Worm (Caenorhabditis elegans) whole organism, L3 larva: ENCODE measurements around the gene W06G6.2.

Source experiments
- R02D3.7 ChIP-seq: fragments of 150-350 bp; optimal IDR thresholded peaks from 2 replicates; lab custom pipeline; 2014; ENCODE audit warnings: missing biosample characterization, missing genetic modification characterization
- ZK546.5 ChIP-seq: sonication (generic microtip); optimal IDR thresholded peaks from 2 replicates; lab custom pipeline; 2017; ENCODE audit warnings: missing biosample characterization, missing genetic modification characterization
- aly-2 ChIP-seq: fragments of 150-350 bp; optimal IDR thresholded peaks from 2 replicates; lab custom pipeline; 2014; ENCODE audit warnings: missing biosample characterization, missing genetic modification characterization
- ama-1 ChIP-seq: fragments of 150-350 bp; optimal IDR thresholded peaks from 2 replicates; lab custom pipeline; 2018
- ceh-16 ChIP-seq: sonication (generic microtip); optimal IDR thresholded peaks from 2 replicates; lab custom pipeline; 2017; ENCODE audit warnings: missing biosample characterization, missing genetic modification characterization
- ceh-28 ChIP-seq: fragments of 150-350 bp; optimal IDR thresholded peaks from 2 replicates; lab custom pipeline; 2014; ENCODE audit warnings: missing biosample characterization, missing genetic modification reagents, missing genetic modification characterization
- daf-12 ChIP-seq: fragments of 150-350 bp; optimal IDR thresholded peaks from 2 replicates; lab custom pipeline; 2014; ENCODE audit warnings: missing biosample characterization, missing genetic modification reagents, missing genetic modification characterization
- egl-27 ChIP-seq: sonication (generic microtip); optimal IDR thresholded peaks from 4 replicates; lab custom pipeline; 2017; ENCODE audit warnings: missing biosample characterization, missing genetic modification reagents, missing genetic modification characterization
- egl-5 ChIP-seq: fragments of 150-350 bp; optimal IDR thresholded peaks from 2 replicates; lab custom pipeline; 2017; ENCODE audit warnings: missing biosample characterization, missing genetic modification reagents, missing genetic modification characterization, inconsistent platforms
- elt-1 ChIP-seq: fragments of 150-350 bp; optimal IDR thresholded peaks from 2 replicates; lab custom pipeline; 2014; ENCODE audit warnings: missing biosample characterization, missing genetic modification characterization
- elt-2 ChIP-seq: sonication (generic microtip); optimal IDR thresholded peaks from 2 replicates; lab custom pipeline; 2016; ENCODE audit warnings: missing genetic modification reagents, mild to moderate bottlenecking, missing genetic modification characterization, missing compliant biosample characterization
- elt-3 ChIP-seq, 3 experiments: fragments of 150-350 bp in 1 of 3; sonication (generic microtip) in 2 of 3; optimal IDR thresholded peaks; 2 replicates in 2 of 3; 4 replicates in 1 of 3; lab custom pipeline; 2014 to 2017; ENCODE audit warnings: missing biosample characterization in 3 of 3, missing genetic modification characterization in 3 of 3
- eor-1 ChIP-seq, 2 experiments: fragments of 150-350 bp; optimal IDR thresholded peaks; 2 replicates each; lab custom pipeline; 2014 to 2018; ENCODE audit warnings: missing biosample characterization in 2 of 2, missing genetic modification characterization in 2 of 2
- fkh-10 ChIP-seq: sonication (generic microtip); optimal IDR thresholded peaks from 2 replicates; lab custom pipeline; 2017; ENCODE audit warnings: missing biosample characterization, missing genetic modification reagents, missing genetic modification characterization
- fkh-2 ChIP-seq: fragments of 150-350 bp; optimal IDR thresholded peaks from 2 replicates; lab custom pipeline; 2014; ENCODE audit warnings: missing biosample characterization, missing genetic modification reagents, missing genetic modification characterization
- fos-1 ChIP-seq: fragments of 150-350 bp; optimal IDR thresholded peaks from 2 replicates; lab custom pipeline; 2014; ENCODE audit warnings: missing biosample characterization, missing genetic modification characterization
- hmg-11 ChIP-seq: sonication (generic microtip); optimal IDR thresholded peaks from 2 replicates; lab custom pipeline; 2016; ENCODE audit warnings: missing genetic modification characterization, missing compliant biosample characterization
- jun-1 ChIP-seq: fragments of 150-350 bp; optimal IDR thresholded peaks from 2 replicates; lab custom pipeline; 2014; ENCODE audit warnings: missing biosample characterization, missing genetic modification reagents, missing genetic modification characterization
- lin-15B ChIP-seq: fragments of 150-350 bp; optimal IDR thresholded peaks from 2 replicates; lab custom pipeline; 2014; ENCODE audit warnings: missing biosample characterization, missing genetic modification characterization
- lin-39 ChIP-seq: fragments of 150-350 bp; optimal IDR thresholded peaks from 2 replicates; lab custom pipeline; 2018; ENCODE audit warnings: missing biosample characterization, missing genetic modification reagents, missing genetic modification characterization
- lsy-12 ChIP-seq: sonication (generic microtip); optimal IDR thresholded peaks from 2 replicates; lab custom pipeline; 2016; ENCODE audit warnings: mild to moderate bottlenecking, missing genetic modification characterization, missing compliant biosample characterization
- mml-1 ChIP-seq: fragments of 150-350 bp; sonication (generic microtip); optimal IDR thresholded peaks from 3 replicates; lab custom pipeline; 2014; ENCODE audit warnings: missing biosample characterization, missing genetic modification characterization
- nfya-1 ChIP-seq: sonication (generic microtip); optimal IDR thresholded peaks from 2 replicates; lab custom pipeline; 2017; ENCODE audit warnings: missing genetic modification characterization, mild to moderate bottlenecking, missing compliant biosample characterization, antibody characterized with exemption, moderate library complexity; ENCODE audit not compliant: insufficient read depth
- nhr-11 ChIP-seq: fragments of 150-350 bp; optimal IDR thresholded peaks from 2 replicates; lab custom pipeline; 2014; ENCODE audit warnings: missing biosample characterization, missing genetic modification characterization
- nhr-12 ChIP-seq: fragments of 150-350 bp; optimal IDR thresholded peaks from 2 replicates; lab custom pipeline; 2014; ENCODE audit warnings: missing biosample characterization, missing genetic modification characterization
- nhr-23 ChIP-seq: fragments of 150-350 bp; optimal IDR thresholded peaks from 2 replicates; lab custom pipeline; 2014; ENCODE audit warnings: missing biosample characterization, missing genetic modification reagents, missing genetic modification characterization
- nhr-237 ChIP-seq: fragments of 150-350 bp; optimal IDR thresholded peaks from 2 replicates; lab custom pipeline; 2014; ENCODE audit warnings: missing biosample characterization, missing genetic modification characterization
- nhr-43 ChIP-seq: sonication (generic microtip); optimal IDR thresholded peaks from 2 replicates; lab custom pipeline; 2016; ENCODE audit warnings: mild to moderate bottlenecking, missing genetic modification characterization, missing compliant biosample characterization; ENCODE audit not compliant: poor library complexity, severe bottlenecking
- nhr-77 ChIP-seq: fragments of 150-350 bp; optimal IDR thresholded peaks from 2 replicates; lab custom pipeline; 2014; ENCODE audit warnings: missing biosample characterization, missing genetic modification characterization
- pha-4 ChIP-seq: fragments of 150-350 bp; optimal IDR thresholded peaks from 2 replicates; lab custom pipeline; 2014; ENCODE audit warnings: missing biosample characterization, missing genetic modification reagents, missing genetic modification characterization
- pqm-1 ChIP-seq: fragments of 150-350 bp; optimal IDR thresholded peaks from 2 replicates; lab custom pipeline; 2017; ENCODE audit warnings: missing biosample characterization, missing genetic modification characterization, inconsistent platforms
- snpc-4 ChIP-seq: fragments of 150-350 bp; optimal IDR thresholded peaks from 2 replicates; lab custom pipeline; 2014; ENCODE audit warnings: missing biosample characterization, missing genetic modification characterization
- tbx-2 ChIP-seq: sonication (generic microtip); optimal IDR thresholded peaks from 2 replicates; lab custom pipeline; 2016; ENCODE audit warnings: mild to moderate bottlenecking, missing genetic modification characterization, missing compliant biosample characterization
- unc-39 ChIP-seq: sonication (generic microtip); optimal IDR thresholded peaks from 4 replicates; lab custom pipeline; 2017; ENCODE audit warnings: missing biosample characterization, missing genetic modification characterization
- unc-62 ChIP-seq: fragments of 150-350 bp; sonication (generic microtip); optimal IDR thresholded peaks from 4 replicates; lab custom pipeline; 2014; ENCODE audit warnings: missing biosample characterization, missing genetic modification reagents, missing genetic modification characterization
- zag-1 ChIP-seq: fragments of 150-350 bp; optimal IDR thresholded peaks from 2 replicates; lab custom pipeline; 2014; ENCODE audit warnings: missing biosample characterization, missing genetic modification characterization
- ztf-11 ChIP-seq: fragments of 150-350 bp; optimal IDR thresholded peaks from 2 replicates; lab custom pipeline; 2014; ENCODE audit warnings: missing biosample characterization, missing genetic modification characterization
- ztf-4 ChIP-seq: fragments of 150-350 bp; optimal IDR thresholded peaks from 2 replicates; lab custom pipeline; 2014; ENCODE audit warnings: missing biosample characterization, missing genetic modification characterization

W06G6.2 gene

ce11 chrV:16591992-16592798 lies 36.9 kb upstream of the W06G6.2 start, which contains the start of gene srh-269:
Gene srh-269, minus strand, starts transcription at chrV:16592042.
- TF ChIP-seq nhr-23 (tag; lab: Kevin White, UChicago) (no peak), nfya-1 (tag; lab: Kevin White, UChicago) (peak; percentile 46), nhr-77 (tag; lab: Kevin White, UChicago) (no peak), hmg-11 (peak; percentile 85), lin-39 (peak; percentile 41), egl-27 (tag; lab: Kevin White, UChicago) (peak; percentile 33), nhr-43 (peak; percentile 71), pqm-1 (tag; lab: Kevin White, UChicago) (peak; percentile 32), ztf-4 (tag; lab: Kevin White, UChicago) (peak; percentile 56), jun-1 (tag; lab: Kevin White, UChicago) (peak; percentile 18), fos-1 (tag; lab: Kevin White, UChicago) (peak; percentile 68), nhr-11 (tag; lab: Kevin White, UChicago) (no peak), nhr-12 (no peak), snpc-4 (peak; percentile 47), lsy-12 (tag; lab: Kevin White, UChicago) (peak; percentile 67), ama-1 (lab: Kevin White, UChicago) (peak; percentile 95), elt-2 (peak; percentile 61)

ce11 chrV:16592947-16593791 lies 35.9 kb upstream of the W06G6.2 start:
- no peak for TF ChIP-seq fkh-2 (tag; lab: Kevin White, UChicago)
- TF ChIP-seq nhr-237 (tag; lab: Kevin White, UChicago), result no peak
- TF ChIP-seq eor-1 (tag; optimal IDR thresholded peaks at IDR 0.05; lab: Kevin White, UChicago), result no peak
- TF ChIP-seq ztf-11, result no peak
- TF ChIP-seq nhr-11 (tag; lab: Kevin White, UChicago), result no peak
- TF ChIP-seq nhr-23 (tag; lab: Kevin White, UChicago), result no peak
- peak; percentile 82 for TF ChIP-seq elt-2
- TF ChIP-seq nfya-1 (tag; lab: Kevin White, UChicago), result no peak
- TF ChIP-seq egl-5 (tag; lab: Kevin White, UChicago), result no peak
- TF ChIP-seq ztf-4 (tag; lab: Kevin White, UChicago), result no peak
- TF ChIP-seq ceh-28, result no peak
- no peak for TF ChIP-seq lin-15B (tag; lab: Kevin White, UChicago)
- no peak for TF ChIP-seq R02D3.7 (tag; lab: Kevin White, UChicago)
- TF ChIP-seq elt-1, result no peak
- no peak for TF ChIP-seq ceh-16 (tag; lab: Kevin White, UChicago)
- peak; percentile 55 for TF ChIP-seq ama-1 (lab: Kevin White, UChicago)
- TF ChIP-seq pha-4 (tag; lab: Kevin White, UChicago), result peak; percentile 30
- TF ChIP-seq nhr-43, result peak; percentile 56
- peak; percentile 44 for TF ChIP-seq pqm-1 (tag; lab: Kevin White, UChicago)
- no peak for TF ChIP-seq daf-12
- TF ChIP-seq fos-1 (tag; lab: Kevin White, UChicago), result no peak
- TF ChIP-seq aly-2 (tag; lab: Kevin White, UChicago), result no peak
- TF ChIP-seq elt-3 (tag; optimal IDR thresholded peaks at IDR 0.05; lab: Kevin White, UChicago), result no peak
- no peak for TF ChIP-seq unc-39 (tag; lab: Kevin White, UChicago)
- TF ChIP-seq tbx-2 (tag; lab: Kevin White, UChicago), result no peak
- no peak for TF ChIP-seq unc-62 (GFP tag; lab: Kevin White, UChicago)
- no peak for TF ChIP-seq hmg-11
- no peak for TF ChIP-seq snpc-4
- TF ChIP-seq ZK546.5 (tag; lab: Kevin White, UChicago), result no peak
- no peak for TF ChIP-seq fkh-10 (GFP tag; lab: Kevin White, UChicago)
- TF ChIP-seq lsy-12 (tag; lab: Kevin White, UChicago), result no peak
- TF ChIP-seq zag-1, result no peak
- TF ChIP-seq egl-27 (tag; lab: Kevin White, UChicago), result no peak
- no peak for TF ChIP-seq jun-1 (tag; lab: Kevin White, UChicago)
- TF ChIP-seq mml-1, result no peak
- TF ChIP-seq, all 47 proteins: peak for 5
